Worm (Caenorhabditis elegans): ENCODE results near the gene C24A8.5.
"Not testable (repeated sequence)": the region's sequence is repeated elsewhere in the genome, so short reads cannot be mapped to it uniquely, and the experiment has no call there.

ce11 chrX:4335950-4336349, 7.2 kb upstream of the C24A8.5 start, which contains the start of gene cst-2:
- not testable (repeated sequence) for TF ChIP-seq unc-62, lin-35 (GFP tag; optimal IDR thresholded peaks at IDR 0.05)

Data from whole organism, young adult.